Worm (Caenorhabditis elegans) whole organism, L4 larva: ENCODE data around the gene hlh-6.
A peak's percentile ranks its signal among the peaks of the same experiment; 100 is the strongest.

Experiments
- F26F4.8 ChIP-seq: fragments of 200-800 bp; sonication (Bioruptor generic); conservative IDR thresholded peaks from 2 replicates; pipeline ENCODE4 v1.3.6; 2022; ENCODE audit warnings: missing genetic modification characterization, missing compliant biosample characterization
- F44E2.7 ChIP-seq: fragments of 200-800 bp; sonication (Bioruptor generic); IDR thresholded peaks from 2 replicates; pipeline ENCODE4 v2.1.2; 2022; ENCODE audit warnings: missing genetic modification characterization, missing compliant biosample characterization
- F49E8.2 ChIP-seq: sonication (generic microtip); optimal IDR thresholded peaks from 2 replicates; lab custom pipeline; 2016; ENCODE audit warnings: missing compliant biosample characterization, mild to moderate bottlenecking, missing genetic modification characterization, borderline replicate concordance
- Y48G9A.11 ChIP-seq: fragments of 200-800 bp; sonication (Bioruptor generic); IDR thresholded peaks from 2 replicates; pipeline ENCODE4 v1.3.6; 2022; ENCODE audit warnings: missing genetic modification reagents, missing genetic modification characterization, missing compliant biosample characterization
- Y5F2A.4 ChIP-seq: fragments of 200-800 bp; sonication (Bioruptor generic); optimal IDR thresholded peaks from 2 replicates; lab custom pipeline; 2018; ENCODE audit warnings: mild to moderate bottlenecking, missing genetic modification characterization, missing compliant biosample characterization
- Y75B8A.6 ChIP-seq: fragments of 200-800 bp; sonication (Bioruptor generic); IDR thresholded peaks from 2 replicates; pipeline ENCODE4 v1.3.6; 2022; ENCODE audit warnings: missing genetic modification reagents, missing genetic modification characterization, missing compliant biosample characterization
- ZK337.2 ChIP-seq: fragments of 200-800 bp; sonication (Bioruptor generic); IDR thresholded peaks from 2 replicates; pipeline ENCODE4 v1.3.6; 2022; ENCODE audit warnings: missing genetic modification reagents, missing genetic modification characterization, missing compliant biosample characterization
- ZK546.5 ChIP-seq, 2 experiments: sonication (generic microtip); optimal IDR thresholded peaks; 2 replicates each; lab custom pipeline; 2017; ENCODE audit warnings: missing biosample characterization in 2 of 2, missing genetic modification characterization in 2 of 2
- aha-1 ChIP-seq: fragments of 150-350 bp; peaks from one replicate; lab custom pipeline; 2014; ENCODE audit warnings: missing biosample characterization, missing genetic modification characterization
- aly-2 ChIP-seq: sonication (generic microtip); optimal IDR thresholded peaks from 2 replicates; lab custom pipeline; 2018; ENCODE audit warnings: missing biosample characterization, missing genetic modification characterization
- arid-1 ChIP-seq: fragments of 200-800 bp; sonication (Bioruptor generic); conservative IDR thresholded peaks from 2 replicates; pipeline ENCODE4 v1.3.6; 2022; ENCODE audit warnings: missing genetic modification reagents, missing genetic modification characterization, missing compliant biosample characterization
- attf-4 ChIP-seq: sonication (generic microtip); optimal IDR thresholded peaks from 3 replicates; lab custom pipeline; 2017; ENCODE audit warnings: missing biosample characterization, missing genetic modification characterization
- ceh-28 ChIP-seq: fragments of 150-350 bp; optimal IDR thresholded peaks from 2 replicates; lab custom pipeline; 2014; ENCODE audit warnings: missing biosample characterization, missing genetic modification reagents, missing genetic modification characterization
- ceh-32 ChIP-seq: sonication (generic microtip); optimal IDR thresholded peaks from 2 replicates; lab custom pipeline; 2016; ENCODE audit warnings: mild to moderate bottlenecking, missing genetic modification characterization, missing compliant biosample characterization; ENCODE audit not compliant: poor library complexity
- ceh-44 ChIP-seq: fragments of 200-800 bp; sonication (Bioruptor generic); IDR thresholded peaks from 2 replicates; pipeline ENCODE4 v1.3.6; 2022; ENCODE audit warnings: missing genetic modification reagents, missing genetic modification characterization, missing compliant biosample characterization
- ceh-62 ChIP-seq: sonication (generic microtip); optimal IDR thresholded peaks from 2 replicates; lab custom pipeline; 2017; ENCODE audit warnings: missing biosample characterization, missing genetic modification characterization
- ceh-82 ChIP-seq: sonication (generic microtip); optimal IDR thresholded peaks from 2 replicates; lab custom pipeline; 2017; ENCODE audit warnings: missing biosample characterization, missing genetic modification characterization
- ces-1 ChIP-seq: fragments of 150-350 bp; sonication (generic microtip); optimal IDR thresholded peaks from 4 replicates; lab custom pipeline; 2014; ENCODE audit warnings: missing biosample characterization, missing genetic modification reagents, missing genetic modification characterization
- cey-2 ChIP-seq: sonication (generic microtip); optimal IDR thresholded peaks from 3 replicates; lab custom pipeline; 2017; ENCODE audit warnings: missing genetic modification characterization, mild to moderate bottlenecking, missing compliant biosample characterization, antibody characterized with exemption, borderline replicate concordance; ENCODE audit not compliant: insufficient read depth
- ctbp-1 ChIP-seq: fragments of 200-800 bp; sonication (Bioruptor generic); IDR thresholded peaks from 2 replicates; pipeline ENCODE4 v1.3.6; 2022; ENCODE audit warnings: missing genetic modification reagents, missing genetic modification characterization, missing compliant biosample characterization
- daf-19 ChIP-seq: fragments of 200-800 bp; sonication (Bioruptor generic); conservative IDR thresholded peaks from 2 replicates; pipeline ENCODE4 v1.3.6; 2022; ENCODE audit warnings: missing genetic modification characterization, missing compliant biosample characterization
- egl-27 ChIP-seq: sonication (generic microtip); optimal IDR thresholded peaks from 3 replicates; lab custom pipeline; 2017; ENCODE audit warnings: missing biosample characterization, missing genetic modification reagents, missing genetic modification characterization
- fkh-10 ChIP-seq: fragments of 150-350 bp; optimal IDR thresholded peaks from 2 replicates; lab custom pipeline; 2014; ENCODE audit warnings: missing biosample characterization, missing genetic modification reagents, missing genetic modification characterization
- gei-8 ChIP-seq: fragments of 200-800 bp; sonication (Bioruptor generic); optimal IDR thresholded peaks from 2 replicates; lab custom pipeline; 2018; ENCODE audit warnings: mild to moderate bottlenecking, missing genetic modification characterization, missing compliant biosample characterization
- hif-1 ChIP-seq, 2 experiments: sonication (generic microtip); optimal IDR thresholded peaks; 2 replicates each; lab custom pipeline; 2016 to 2017; ENCODE audit warnings: missing compliant biosample characterization in 2 of 2, missing genetic modification characterization in 2 of 2, missing genetic modification reagents in 2 of 2, missing genotype in 2 of 2, mild to moderate bottlenecking in 1 of 2
- hlh-11 ChIP-seq: fragments of 200-800 bp; sonication (Bioruptor generic); optimal IDR thresholded peaks from 2 replicates; lab custom pipeline; 2018; ENCODE audit warnings: mild to moderate bottlenecking, missing genetic modification characterization, missing compliant biosample characterization
- hlh-30 ChIP-seq: sonication (generic microtip); optimal IDR thresholded peaks from 2 replicates; lab custom pipeline; 2017; ENCODE audit warnings: antibody characterized with exemption, mild to moderate bottlenecking, missing genetic modification characterization, missing compliant biosample characterization; ENCODE audit not compliant: insufficient read depth
- hmg-1.1 ChIP-seq: fragments of 200-800 bp; sonication (Bioruptor generic); IDR thresholded peaks from 2 replicates; pipeline ENCODE4 v1.3.6; 2022; ENCODE audit warnings: missing genetic modification reagents, missing genetic modification characterization, missing compliant biosample characterization
- lin-1 ChIP-seq: fragments of 200-800 bp; sonication (Bioruptor generic); IDR thresholded peaks from 2 replicates; pipeline ENCODE4 v1.3.6; 2022; ENCODE audit warnings: missing genetic modification reagents, missing genetic modification characterization, missing compliant biosample characterization
- lin-15B ChIP-seq: fragments of 150-350 bp; sonication (generic microtip); optimal IDR thresholded peaks from 3 replicates; lab custom pipeline; 2014; ENCODE audit warnings: missing biosample characterization, missing genetic modification characterization
- madf-9 ChIP-seq: fragments of 200-800 bp; sonication (Bioruptor generic); conservative IDR thresholded peaks from 2 replicates; pipeline ENCODE4 v1.3.6; 2022; ENCODE audit warnings: missing genetic modification reagents, missing genetic modification characterization, missing compliant biosample characterization
- mep-1 ChIP-seq: fragments of 150-350 bp; sonication (generic microtip); optimal IDR thresholded peaks from 3 replicates; lab custom pipeline; 2014; ENCODE audit warnings: missing biosample characterization, missing genetic modification characterization
- mes-2 ChIP-seq: sonication (generic microtip); optimal IDR thresholded peaks from 2 replicates; lab custom pipeline; 2016; ENCODE audit warnings: missing genotype, mild to moderate bottlenecking, missing genetic modification characterization, missing compliant biosample characterization; ENCODE audit not compliant: poor library complexity, severe bottlenecking
- mxl-2 ChIP-seq: fragments of 200-800 bp; sonication (Bioruptor generic); conservative IDR thresholded peaks from 2 replicates; pipeline ENCODE4 v1.3.6; 2022; ENCODE audit warnings: missing genetic modification reagents, missing genetic modification characterization, missing compliant biosample characterization
- mxl-3 ChIP-seq: fragments of 200-800 bp; sonication (Bioruptor generic); optimal IDR thresholded peaks from 2 replicates; lab custom pipeline; 2018; ENCODE audit warnings: mild to moderate bottlenecking, missing genetic modification characterization, missing compliant biosample characterization
- nhr-11 ChIP-seq: fragments of 150-350 bp; optimal IDR thresholded peaks from 2 replicates; lab custom pipeline; 2014; ENCODE audit warnings: missing biosample characterization, missing genetic modification characterization
- nhr-111 ChIP-seq: fragments of 200-800 bp; sonication (Bioruptor generic); optimal IDR thresholded peaks from 2 replicates; lab custom pipeline; 2018; ENCODE audit warnings: mild to moderate bottlenecking, missing genetic modification characterization, missing compliant biosample characterization
- nhr-28 ChIP-seq: fragments of 150-350 bp; optimal IDR thresholded peaks from 2 replicates; lab custom pipeline; 2014; ENCODE audit warnings: missing biosample characterization, missing genetic modification characterization
- nhr-6 ChIP-seq: fragments of 150-350 bp; optimal IDR thresholded peaks from 2 replicates; lab custom pipeline; 2014; ENCODE audit warnings: missing biosample characterization, missing genetic modification characterization
- php-3 ChIP-seq: fragments of 200-800 bp; sonication (Bioruptor generic); IDR thresholded peaks from 2 replicates; pipeline ENCODE4 v1.3.6; 2022; ENCODE audit warnings: missing genetic modification reagents, missing genetic modification characterization, missing compliant biosample characterization
- rbr-2 ChIP-seq: sonication (generic microtip); optimal IDR thresholded peaks from 2 replicates; lab custom pipeline; 2016; ENCODE audit warnings: missing genotype, missing genetic modification characterization, missing compliant biosample characterization
- set-16 ChIP-seq: fragments of 200-800 bp; sonication (Bioruptor generic); IDR thresholded peaks from 2 replicates; pipeline ENCODE4 v1.3.6; 2022; ENCODE audit warnings: missing genetic modification reagents, missing genetic modification characterization, missing compliant biosample characterization
- snpc-1.2 ChIP-seq: fragments of 200-800 bp; sonication (Bioruptor generic); IDR thresholded peaks from 2 replicates; pipeline ENCODE4 v1.3.6; 2022; ENCODE audit warnings: missing genetic modification reagents, missing genetic modification characterization, missing compliant biosample characterization
- tag-97 ChIP-seq: fragments of 200-800 bp; sonication (Bioruptor generic); IDR thresholded peaks from 2 replicates; pipeline ENCODE4 v1.3.6; 2022; ENCODE audit warnings: missing genetic modification characterization, missing compliant biosample characterization
- unc-62 ChIP-seq, 3 experiments: fragments of 150-350 bp in 1 of 3; sonication (generic microtip); optimal IDR thresholded peaks in 2 of 3; peaks in 1 of 3; 1 replicate in 1 of 3; 2 replicates in 2 of 3; lab custom pipeline; 2014 to 2017; ENCODE audit warnings: missing biosample characterization in 3 of 3, missing genetic modification characterization in 3 of 3, missing genetic modification reagents in 3 of 3, missing genotype in 1 of 3
- vab-7 ChIP-seq: fragments of 200-800 bp; sonication (Bioruptor generic); IDR thresholded peaks from 2 replicates; pipeline ENCODE4 v1.3.6; 2022; ENCODE audit warnings: missing genetic modification reagents, missing genetic modification characterization, missing compliant biosample characterization
- zag-1 ChIP-seq: fragments of 150-350 bp; optimal IDR thresholded peaks from 2 replicates; lab custom pipeline; 2014; ENCODE audit warnings: missing biosample characterization, missing genetic modification characterization
- zfp-3 ChIP-seq: fragments of 200-800 bp; sonication (Bioruptor generic); conservative IDR thresholded peaks from 2 replicates; pipeline ENCODE4 v1.3.6; 2022; ENCODE audit warnings: missing genetic modification reagents, missing genetic modification characterization, missing compliant biosample characterization
- zip-2 ChIP-seq: fragments of 150-350 bp; optimal IDR thresholded peaks from 2 replicates; lab custom pipeline; 2014; ENCODE audit warnings: missing biosample characterization, missing genetic modification characterization
- ztf-11 ChIP-seq: fragments of 150-350 bp; optimal IDR thresholded peaks from 2 replicates; lab custom pipeline; 2014; ENCODE audit warnings: missing biosample characterization, missing genetic modification characterization
- ztf-7 ChIP-seq: fragments of 150-350 bp; optimal IDR thresholded peaks from 2 replicates; lab custom pipeline; 2014; ENCODE audit warnings: missing biosample characterization, missing genetic modification characterization

The hlh-6 gene

DNA sequence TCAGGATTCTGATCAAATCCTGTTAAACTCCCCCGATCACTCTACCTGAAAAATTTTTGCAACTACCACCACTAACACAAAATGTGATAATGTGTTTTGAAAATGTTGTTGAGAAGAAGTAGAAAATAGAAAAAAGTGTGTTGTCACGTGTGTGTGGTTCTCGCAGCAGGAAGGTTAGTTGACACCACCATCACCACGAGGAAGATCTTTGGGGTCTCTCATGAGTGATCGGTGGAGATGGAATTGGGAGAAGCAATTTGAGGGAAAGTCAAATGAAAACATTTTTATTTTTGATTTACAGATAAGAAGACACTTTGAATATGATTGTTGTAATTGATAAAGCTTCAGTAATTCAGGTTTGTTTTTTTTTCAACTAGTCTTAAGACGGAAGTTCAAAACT, 12.9 kb downstream of the hlh-6 start (continued):
- TF ChIP-seq lin-15B (tag; lab: Kevin White, UChicago) (no peak), Y5F2A.4 (GFP tag; lab: Kevin White, UChicago) (no peak), ceh-62 (tag; lab: Kevin White, UChicago) (no peak), madf-9 (no peak), hmg-1.1 (GFP tag; lab: Robert Waterston, UW) (no peak), nhr-28 (peak; percentile 66), Y75B8A.6 (GFP tag; lab: Robert Waterston, UW) (no peak), unc-62 (GFP tag; optimal IDR thresholded peaks at IDR 0.05 in 1 of 2; lab: Kevin White, UChicago) (peak in 1 of 2 experiments; percentile 54), unc-62 (tag; optimal IDR thresholded peaks at IDR 0.05; lab: Kevin White, UChicago) (no peak), mxl-2 (no peak), F26F4.8 (GFP tag; lab: Robert Waterston, UW) (no peak), ZK337.2 (GFP tag; lab: Robert Waterston, UW) (no peak), ztf-11 (no peak), mxl-3 (GFP tag; lab: Kevin White, UChicago) (peak; percentile 32), F44E2.7 (GFP tag; lab: Robert Waterston, UW) (no peak), hlh-30 (tag; lab: Kevin White, UChicago) (peak; percentile 96), mep-1 (tag; lab: Kevin White, UChicago) (peak; percentile 49), ztf-7 (tag; lab: Kevin White, UChicago) (no peak), hlh-11 (tag; lab: Kevin White, UChicago) (peak; percentile 77), ZK546.5 (tag; optimal IDR thresholded peaks at IDR 0.05; lab: Kevin White, UChicago) (no peak), snpc-1.2 (GFP tag; lab: Robert Waterston, UW) (no peak), ctbp-1 (GFP tag; lab: Robert Waterston, UW) (no peak), aly-2 (tag; lab: Kevin White, UChicago) (no peak), fkh-10 (GFP tag; lab: Kevin White, UChicago) (no peak), attf-4 (tag; lab: Kevin White, UChicago) (no peak), Y48G9A.11 (GFP tag; lab: Robert Waterston, UW) (no peak), aha-1 (tag; lab: Kevin White, UChicago) (peak; percentile 94), ceh-28 (tag; lab: Kevin White, UChicago) (no peak), vab-7 (no peak), php-3 (GFP tag; lab: Robert Waterston, UW) (no peak), egl-27 (tag; lab: Kevin White, UChicago) (no peak), zfp-3 (GFP tag; lab: Robert Waterston, UW) (no peak), daf-19 (GFP tag; lab: Robert Waterston, UW) (no peak), ceh-32 (tag; lab: Kevin White, UChicago) (no peak), zip-2 (tag; lab: Kevin White, UChicago) (no peak), nhr-6 (tag; lab: Kevin White, UChicago) (no peak), ces-1 (GFP tag; lab: Kevin White, UChicago) (no peak), nhr-11 (tag; lab: Kevin White, UChicago) (peak; percentile 82), rbr-2 (tag; lab: Kevin White, UChicago) (no peak), ceh-82 (tag; lab: Kevin White, UChicago) (no peak), zag-1 (tag; lab: Kevin White, UChicago) (no peak), ceh-44 (GFP tag; lab: Robert Waterston, UW) (no peak), lin-1 (GFP tag; lab: Robert Waterston, UW) (no peak), nhr-111 (GFP tag; lab: Kevin White, UChicago) (no peak), arid-1 (GFP tag; lab: Robert Waterston, UW) (no peak), cey-2 (peak; percentile 35), mes-2 (tag; lab: Kevin White, UChicago) (no peak), hif-1 (tag; optimal IDR thresholded peaks at IDR 0.05; lab: Kevin White, UChicago) (peak in 1 of 2 experiments; percentile 42), gei-8 (GFP tag; lab: Kevin White, UChicago) (no peak), F49E8.2 (tag; lab: Kevin White, UChicago) (no peak), tag-97 (GFP tag; lab: Robert Waterston, UW) (no peak), set-16 (GFP tag; lab: Robert Waterston, UW) (no peak)
